Fruit fly (Drosophila melanogaster): Measurements from ENCODE around the gene AOX3.
A peak's percentile ranks its signal among the peaks of the same experiment; 100 is the strongest.

Gene AOX3

DNA sequence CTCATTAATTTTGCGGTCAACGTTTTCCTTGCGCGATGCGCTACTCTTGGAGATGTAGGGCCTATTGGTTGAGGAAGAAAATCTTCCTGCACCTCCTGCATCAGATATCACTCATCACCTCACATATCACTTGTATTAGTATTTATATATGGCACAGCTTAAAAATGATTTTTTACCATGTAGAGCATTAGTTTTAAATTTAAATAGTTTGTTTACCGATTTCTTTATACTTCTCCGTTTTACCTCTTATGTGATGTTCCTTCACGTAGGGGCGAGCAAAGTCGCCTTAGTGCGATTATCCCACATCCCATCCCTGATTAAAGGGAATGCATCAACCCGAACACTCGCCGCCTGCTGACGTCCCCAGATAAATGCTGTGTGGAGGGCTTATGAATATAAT is 32.7 kb upstream of the AOX3 start (continued):
- TF ChIP-seq CG12391 (tag; optimal IDR thresholded peaks at IDR 0.05) (peak; percentile 18), Blimp-1 (GFP tag; optimal IDR thresholded peaks at IDR 0.05) (peak; percentile 10), NK7.1 (GFP tag; optimal IDR thresholded peaks at IDR 0.05) (no peak), CG14965 (GFP tag; optimal IDR thresholded peaks at IDR 0.05; ENCODE audit: borderline replicate concordance) (no peak), tin (GFP tag; optimal IDR thresholded peaks at IDR 0.05) (peak; percentile 8), trem (tag; optimal IDR thresholded peaks at IDR 0.05) (peak; percentile 3), dmrt11E (tag; optimal IDR thresholded peaks at IDR 0.05) (peak; percentile 75), pzg (GFP tag; optimal IDR thresholded peaks at IDR 0.05) (no peak), ind (GFP tag; optimal IDR thresholded peaks at IDR 0.05) (no peak), CG1529 (GFP tag; optimal IDR thresholded peaks at IDR 0.05) (no peak), CG14710 (tag; optimal IDR thresholded peaks at IDR 0.05) (peak; percentile 35), HLHmδ (GFP tag; optimal IDR thresholded peaks at IDR 0.05) (no peak), CG4424 (GFP tag; optimal IDR thresholded peaks at IDR 0.05) (peak; percentile 18), CG33557 (GFP tag; optimal IDR thresholded peaks at IDR 0.05) (peak; percentile 36), CG17829 (tag; optimal IDR thresholded peaks at IDR 0.05) (peak; percentile 28), Med (GFP tag) (no peak), Hr39 (optimal IDR thresholded peaks at IDR 0.05) (no peak), Spps (tag; optimal IDR thresholded peaks at IDR 0.05) (peak; percentile 8), nmo (GFP tag; optimal IDR thresholded peaks at IDR 0.05) (peak; percentile 33), CG13424 (tag; optimal IDR thresholded peaks at IDR 0.05) (peak; percentile 0), lab (GFP tag; optimal IDR thresholded peaks at IDR 0.05) (no peak), Sox100B (GFP tag; optimal IDR thresholded peaks at IDR 0.05) (no peak), CG2678 (tag; optimal IDR thresholded peaks at IDR 0.05) (peak; percentile 15), twi (tag; optimal IDR thresholded peaks at IDR 0.05) (no peak), CG10274 (GFP tag; optimal IDR thresholded peaks at IDR 0.05) (peak; percentile 97), CG30403 (GFP tag; optimal IDR thresholded peaks at IDR 0.05) (peak; percentile 13), CG12155 (GFP tag; optimal IDR thresholded peaks at IDR 0.05) (no peak), gem (tag; optimal IDR thresholded peaks at IDR 0.05) (peak; percentile 49), Ets65A (GFP tag) (peak; percentile 80), fd96Cb (tag; optimal IDR thresholded peaks at IDR 0.05) (peak; percentile 20), zfh1 (GFP tag; IDR thresholded peaks at IDR 0.05) (0 out of 3 replicates have a peak, but pooled peaks have one; percentile 6), oc (tag; optimal IDR thresholded peaks at IDR 0.05) (peak; percentile 55), CG10147 (GFP tag; optimal IDR thresholded peaks at IDR 0.05) (no peak), CG2712 (tag; optimal IDR thresholded peaks at IDR 0.05) (peak; percentile 67), CG17361 (GFP tag; IDR thresholded peaks at IDR 0.05) (peak; percentile 65), vvl (GFP tag; IDR thresholded peaks at IDR 0.05) (no peak), Sry-δ (GFP tag; optimal IDR thresholded peaks at IDR 0.05) (no peak), CG11504 (tag; optimal IDR thresholded peaks at IDR 0.05) (peak; percentile 26), D19A (tag; optimal IDR thresholded peaks at IDR 0.05) (peak; percentile 38), Tbp (GFP tag; optimal IDR thresholded peaks at IDR 0.05) (no peak), cas (GFP tag; IDR thresholded peaks at IDR 0.05) (no peak), slp2 (GFP tag; optimal IDR thresholded peaks at IDR 0.05) (no peak), CG11723 (GFP tag; optimal IDR thresholded peaks at IDR 0.05) (no peak), CG4360 (GFP tag; IDR thresholded peaks at IDR 0.05) (0 out of 2 replicates have a peak, but pooled peaks have one; percentile 6), ttk (GFP tag; IDR thresholded peaks at IDR 0.05) (no peak), CoRest (tag; optimal IDR thresholded peaks at IDR 0.05) (peak; percentile 24), YL-1 (GFP tag; optimal IDR thresholded peaks at IDR 0.05) (no peak), exex (tag; optimal IDR thresholded peaks at IDR 0.05) (no peak), Eip74EF (GFP tag; optimal IDR thresholded peaks at IDR 0.05) (no peak), Abd-B (GFP tag; optimal IDR thresholded peaks at IDR 0.05) (peak; percentile 2), CG15696 (tag; optimal IDR thresholded peaks at IDR 0.05) (peak; percentile 45)
